Worm (Caenorhabditis elegans) whole organism, young adult: ENCODE data around the gene mtcu-2.

ENCODE experiments used
- K12H6.12 ChIP-seq: fragments of 200-800 bp; sonication (Bioruptor generic); optimal IDR thresholded peaks from 2 replicates; lab custom pipeline; 2018; ENCODE audit warnings: mild to moderate bottlenecking, missing genetic modification characterization, missing compliant biosample characterization
- akir-1 ChIP-seq: fragments of 200-800 bp; sonication (Bioruptor generic); optimal IDR thresholded peaks from 2 replicates; lab custom pipeline; 2018; ENCODE audit warnings: mild to moderate bottlenecking, missing genetic modification characterization, moderate library complexity, missing compliant biosample characterization
- ccch-3 ChIP-seq: fragments of 200-800 bp; sonication (Bioruptor generic); optimal IDR thresholded peaks from 2 replicates; lab custom pipeline; 2018; ENCODE audit warnings: mild to moderate bottlenecking, missing genetic modification characterization, missing compliant biosample characterization
- egl-18 ChIP-seq: fragments of 200-800 bp; sonication (Bioruptor generic); IDR thresholded peaks from 2 replicates; pipeline ENCODE4 v1.3.6; 2022; ENCODE audit warnings: missing genetic modification reagents, missing genetic modification characterization, missing compliant biosample characterization
- sea-2 ChIP-seq: fragments of 200-800 bp; sonication (Bioruptor generic); IDR thresholded peaks from 2 replicates; pipeline ENCODE4 v1.3.6; 2022; ENCODE audit warnings: missing genetic modification characterization, missing compliant biosample characterization
- somi-1 ChIP-seq: fragments of 200-800 bp; sonication (Bioruptor generic); optimal IDR thresholded peaks from 2 replicates; lab custom pipeline; 2018; ENCODE audit warnings: mild to moderate bottlenecking, missing genetic modification characterization, missing compliant biosample characterization
- ztf-3 ChIP-seq: fragments of 200-800 bp; sonication (Bioruptor generic); optimal IDR thresholded peaks from 2 replicates; lab custom pipeline; 2018; ENCODE audit warnings: mild to moderate bottlenecking, missing genetic modification characterization, missing compliant biosample characterization

ce11 chrII:10056545-10057038 lies 23.6 kb upstream of the mtcu-2 start, which contains the start of gene C18D1.2:
- TF ChIP-seq somi-1 (GFP tag; lab: Kevin White, UChicago) (no peak), ccch-3 (GFP tag; lab: Kevin White, UChicago) (no peak), sea-2 (GFP tag; lab: Robert Waterston, UW) (no peak), akir-1 (GFP tag; lab: Kevin White, UChicago) (no peak), egl-18 (GFP tag; lab: Robert Waterston, UW) (no peak), K12H6.12 (tag; lab: Kevin White, UChicago) (no peak), ztf-3 (no peak)
